Fruit fly (Drosophila melanogaster): ENCODE measurements around the gene TP53INP.
A peak's percentile ranks its signal among the peaks of the same experiment; 100 is the strongest.

TP53INP gene

DNA sequence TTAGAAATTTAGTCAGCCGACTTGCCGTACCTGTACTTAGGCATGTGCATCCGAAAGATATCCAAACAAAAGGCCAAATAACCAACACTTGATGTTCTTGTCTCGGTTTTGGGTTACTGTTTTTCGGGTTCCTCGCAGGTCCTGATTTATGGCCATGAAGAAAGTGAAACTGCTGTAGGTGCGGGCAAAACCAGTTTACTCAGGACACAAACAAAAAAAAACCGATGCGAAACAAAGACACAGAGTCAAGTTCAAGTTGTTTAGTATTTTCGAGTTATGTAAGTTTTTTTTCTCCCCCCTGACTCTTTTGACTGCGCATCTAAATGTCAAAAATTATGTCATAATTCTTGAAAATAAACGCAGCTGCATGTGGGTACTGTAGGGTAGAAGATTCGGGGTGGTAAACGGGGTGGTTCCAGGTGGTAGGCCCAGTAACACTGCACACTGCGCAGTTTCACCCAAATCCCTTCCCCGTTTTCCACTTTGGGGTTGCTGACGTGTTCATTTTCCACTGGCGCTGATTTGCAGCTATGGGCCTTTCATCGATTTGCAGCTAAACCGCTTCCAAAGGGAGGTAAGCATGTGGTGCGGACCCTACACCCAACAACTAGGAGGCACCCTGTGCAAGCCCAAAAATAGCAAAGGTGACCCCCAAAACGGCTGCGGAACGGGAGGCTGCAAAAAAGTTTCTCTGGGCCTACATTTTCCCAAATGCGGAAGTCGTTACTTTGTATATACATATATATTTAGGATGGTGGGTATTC lies 2.6 kb downstream of the TP53INP start:
- peak; percentile 47 for TF ChIP-seq Vsx2 (GFP tag; optimal IDR thresholded peaks at IDR 0.05; ENCODE audit: partially characterized antibody)
- TF ChIP-seq pan (optimal IDR thresholded peaks at IDR 0.05), result no peak
- TF ChIP-seq foxo (GFP tag; optimal IDR thresholded peaks at IDR 0.05), result no peak

dm6 chr3L:4409898-4410629 lies 3.3 kb downstream of the TP53INP start:
- TF ChIP-seq dl (GFP tag; optimal IDR thresholded peaks at IDR 0.05; ENCODE audit: insufficient read depth in 1 of 2, partially characterized antibody in 2 of 2) (no peak), pan (optimal IDR thresholded peaks at IDR 0.05) (no peak), Rel (GFP tag; optimal IDR thresholded peaks at IDR 0.05) (no peak), Rel (tag; optimal IDR thresholded peaks at IDR 0.05) (no peak), Abd-B (GFP tag; optimal IDR thresholded peaks at IDR 0.05) (no peak), jim (GFP tag; optimal IDR thresholded peaks at IDR 0.05) (no peak), dmrt93B (GFP tag; optimal IDR thresholded peaks at IDR 0.05) (no peak), woc (GFP tag; optimal IDR thresholded peaks at IDR 0.05) (no peak), Hr78 (GFP tag; optimal IDR thresholded peaks at IDR 0.05) (no peak), Mio (GFP tag; optimal IDR thresholded peaks at IDR 0.05) (no peak), rgr (GFP tag; optimal IDR thresholded peaks at IDR 0.05) (no peak), Dif (GFP tag; optimal IDR thresholded peaks at IDR 0.05; ENCODE audit: partially characterized antibody) (no peak), h (GFP tag; optimal IDR thresholded peaks at IDR 0.05) (no peak), psq (GFP tag; optimal IDR thresholded peaks at IDR 0.05) (no peak), sage (GFP tag; optimal IDR thresholded peaks at IDR 0.05) (no peak), ey (GFP tag; optimal IDR thresholded peaks at IDR 0.05) (no peak)

- TF ChIP-seq Vsx2 (GFP tag; optimal IDR thresholded peaks at IDR 0.05; ENCODE audit: partially characterized antibody) (no peak), Jra (GFP tag; optimal IDR thresholded peaks at IDR 0.05) (peak; percentile 23), OdsH (GFP tag; optimal IDR thresholded peaks at IDR 0.05) (peak; percentile 16), brk (GFP tag; optimal IDR thresholded peaks at IDR 0.05) (no peak), Mio (GFP tag; optimal IDR thresholded peaks at IDR 0.05) (no peak), Hr83 (GFP tag; optimal IDR thresholded peaks at IDR 0.05; ENCODE audit: poor library complexity, severe bottlenecking) (no peak), lola (GFP tag; optimal IDR thresholded peaks at IDR 0.05) (no peak), woc (GFP tag; optimal IDR thresholded peaks at IDR 0.05) (no peak), Abd-B (GFP tag; optimal IDR thresholded peaks at IDR 0.05) (no peak), Hr78 (GFP tag; optimal IDR thresholded peaks at IDR 0.05) (no peak), fru (GFP tag; optimal IDR thresholded peaks at IDR 0.05) (peak; percentile 60), Rel (GFP tag; optimal IDR thresholded peaks at IDR 0.05) (no peak), Rel (tag; optimal IDR thresholded peaks at IDR 0.05) (peak; percentile 6), GATAd (GFP tag; optimal IDR thresholded peaks at IDR 0.05) (no peak), CG32264 (GFP tag; optimal IDR thresholded peaks at IDR 0.05) (no peak), dl (GFP tag; optimal IDR thresholded peaks at IDR 0.05; ENCODE audit: insufficient read depth in 1 of 2, partially characterized antibody in 2 of 2) (no peak), dmrt93B (GFP tag; optimal IDR thresholded peaks at IDR 0.05) (no peak), Dif (GFP tag; optimal IDR thresholded peaks at IDR 0.05; ENCODE audit: partially characterized antibody) (no peak), psq (GFP tag; optimal IDR thresholded peaks at IDR 0.05) (no peak), CG9705 (GFP tag; optimal IDR thresholded peaks at IDR 0.05) (no peak), Hnf4 (GFP tag; optimal IDR thresholded peaks at IDR 0.05) (peak; percentile 47), jim (GFP tag; optimal IDR thresholded peaks at IDR 0.05) (no peak), pan (optimal IDR thresholded peaks at IDR 0.05) (no peak), foxo (GFP tag; optimal IDR thresholded peaks at IDR 0.05) (peak in 1 of 2 experiments; percentile 46), N (GFP tag; optimal IDR thresholded peaks at IDR 0.05) (no peak), Sp1 (GFP tag; optimal IDR thresholded peaks at IDR 0.05) (peak; percentile 3), HLH106 (tag; optimal IDR thresholded peaks at IDR 0.05) (peak; percentile 35), sage (GFP tag; optimal IDR thresholded peaks at IDR 0.05) (no peak), ey (GFP tag; optimal IDR thresholded peaks at IDR 0.05) (peak; percentile 26), dsf (GFP tag; optimal IDR thresholded peaks at IDR 0.05; ENCODE audit: borderline replicate concordance) (no peak), tai (GFP tag; optimal IDR thresholded peaks at IDR 0.05) (no peak), sv (GFP tag; optimal IDR thresholded peaks at IDR 0.05) (no peak), CrebA (GFP tag; optimal IDR thresholded peaks at IDR 0.05; ENCODE audit: borderline replicate concordance) (no peak), Dfd (GFP tag; optimal IDR thresholded peaks at IDR 0.05) (no peak), rgr (GFP tag; optimal IDR thresholded peaks at IDR 0.05) (peak; percentile 29), h (GFP tag; optimal IDR thresholded peaks at IDR 0.05) (peak; percentile 44), usp (GFP tag; optimal IDR thresholded peaks at IDR 0.05) (no peak), br (GFP tag; optimal IDR thresholded peaks at IDR 0.05) (peak; percentile 28), Myc (optimal IDR thresholded peaks at IDR 0.05) (no peak)
Observed at dm6 chr3L:4411025-4411873, 4.5 kb downstream of the TP53INP start.
